Worm (Caenorhabditis elegans) whole organism, L3 larva: ENCODE measurements around the gene W09G10.9.

Source experiments
- R02D3.7 ChIP-seq: fragments of 150-350 bp; optimal IDR thresholded peaks from 2 replicates; lab custom pipeline; 2014; ENCODE audit warnings: missing biosample characterization, missing genetic modification characterization
- ZK546.5 ChIP-seq: sonication (generic microtip); optimal IDR thresholded peaks from 2 replicates; lab custom pipeline; 2017; ENCODE audit warnings: missing biosample characterization, missing genetic modification characterization
- aly-2 ChIP-seq: fragments of 150-350 bp; optimal IDR thresholded peaks from 2 replicates; lab custom pipeline; 2014; ENCODE audit warnings: missing biosample characterization, missing genetic modification characterization
- ama-1 ChIP-seq: fragments of 150-350 bp; optimal IDR thresholded peaks from 2 replicates; lab custom pipeline; 2018
- ceh-16 ChIP-seq: sonication (generic microtip); optimal IDR thresholded peaks from 2 replicates; lab custom pipeline; 2017; ENCODE audit warnings: missing biosample characterization, missing genetic modification characterization
- ceh-28 ChIP-seq: fragments of 150-350 bp; optimal IDR thresholded peaks from 2 replicates; lab custom pipeline; 2014; ENCODE audit warnings: missing biosample characterization, missing genetic modification reagents, missing genetic modification characterization
- ceh-82 ChIP-seq: fragments of 150-350 bp; optimal IDR thresholded peaks from 2 replicates; lab custom pipeline; 2014; ENCODE audit warnings: missing biosample characterization, missing genetic modification characterization
- ceh-9 ChIP-seq: sonication (generic microtip); optimal IDR thresholded peaks from 2 replicates; lab custom pipeline; 2018; ENCODE audit warnings: missing biosample characterization, missing genetic modification characterization
- daf-12 ChIP-seq: fragments of 150-350 bp; optimal IDR thresholded peaks from 2 replicates; lab custom pipeline; 2014; ENCODE audit warnings: missing biosample characterization, missing genetic modification reagents, missing genetic modification characterization
- egl-27 ChIP-seq: sonication (generic microtip); optimal IDR thresholded peaks from 4 replicates; lab custom pipeline; 2017; ENCODE audit warnings: missing biosample characterization, missing genetic modification reagents, missing genetic modification characterization
- egl-5 ChIP-seq: fragments of 150-350 bp; optimal IDR thresholded peaks from 2 replicates; lab custom pipeline; 2017; ENCODE audit warnings: missing biosample characterization, missing genetic modification reagents, missing genetic modification characterization, inconsistent platforms
- elt-1 ChIP-seq: fragments of 150-350 bp; optimal IDR thresholded peaks from 2 replicates; lab custom pipeline; 2014; ENCODE audit warnings: missing biosample characterization, missing genetic modification characterization
- elt-2 ChIP-seq: sonication (generic microtip); optimal IDR thresholded peaks from 2 replicates; lab custom pipeline; 2016; ENCODE audit warnings: missing genetic modification reagents, mild to moderate bottlenecking, missing genetic modification characterization, missing compliant biosample characterization
- elt-3 ChIP-seq, 3 experiments: fragments of 150-350 bp in 1 of 3; sonication (generic microtip) in 2 of 3; optimal IDR thresholded peaks; 2 replicates in 2 of 3; 4 replicates in 1 of 3; lab custom pipeline; 2014 to 2017; ENCODE audit warnings: missing biosample characterization in 3 of 3, missing genetic modification characterization in 3 of 3
- eor-1 ChIP-seq, 2 experiments: fragments of 150-350 bp; optimal IDR thresholded peaks; 2 replicates each; lab custom pipeline; 2014 to 2018; ENCODE audit warnings: missing biosample characterization in 2 of 2, missing genetic modification characterization in 2 of 2
- fkh-10 ChIP-seq: sonication (generic microtip); optimal IDR thresholded peaks from 2 replicates; lab custom pipeline; 2017; ENCODE audit warnings: missing biosample characterization, missing genetic modification reagents, missing genetic modification characterization
- fkh-2 ChIP-seq: fragments of 150-350 bp; optimal IDR thresholded peaks from 2 replicates; lab custom pipeline; 2014; ENCODE audit warnings: missing biosample characterization, missing genetic modification reagents, missing genetic modification characterization
- fos-1 ChIP-seq: fragments of 150-350 bp; optimal IDR thresholded peaks from 2 replicates; lab custom pipeline; 2014; ENCODE audit warnings: missing biosample characterization, missing genetic modification characterization
- hmg-11 ChIP-seq: sonication (generic microtip); optimal IDR thresholded peaks from 2 replicates; lab custom pipeline; 2016; ENCODE audit warnings: missing genetic modification characterization, missing compliant biosample characterization
- jun-1 ChIP-seq: fragments of 150-350 bp; optimal IDR thresholded peaks from 2 replicates; lab custom pipeline; 2014; ENCODE audit warnings: missing biosample characterization, missing genetic modification reagents, missing genetic modification characterization
- lin-15B ChIP-seq: fragments of 150-350 bp; optimal IDR thresholded peaks from 2 replicates; lab custom pipeline; 2014; ENCODE audit warnings: missing biosample characterization, missing genetic modification characterization
- lin-39 ChIP-seq: fragments of 150-350 bp; optimal IDR thresholded peaks from 2 replicates; lab custom pipeline; 2018; ENCODE audit warnings: missing biosample characterization, missing genetic modification reagents, missing genetic modification characterization
- lsy-12 ChIP-seq: sonication (generic microtip); optimal IDR thresholded peaks from 2 replicates; lab custom pipeline; 2016; ENCODE audit warnings: mild to moderate bottlenecking, missing genetic modification characterization, missing compliant biosample characterization
- mdl-1 ChIP-seq: fragments of 150-350 bp; optimal IDR thresholded peaks from 2 replicates; lab custom pipeline; 2014; ENCODE audit warnings: missing biosample characterization, missing genetic modification characterization
- mml-1 ChIP-seq: fragments of 150-350 bp; sonication (generic microtip); optimal IDR thresholded peaks from 3 replicates; lab custom pipeline; 2014; ENCODE audit warnings: missing biosample characterization, missing genetic modification characterization
- nfya-1 ChIP-seq: sonication (generic microtip); optimal IDR thresholded peaks from 2 replicates; lab custom pipeline; 2017; ENCODE audit warnings: missing genetic modification characterization, mild to moderate bottlenecking, missing compliant biosample characterization, antibody characterized with exemption, moderate library complexity; ENCODE audit not compliant: insufficient read depth
- nhr-11 ChIP-seq: fragments of 150-350 bp; optimal IDR thresholded peaks from 2 replicates; lab custom pipeline; 2014; ENCODE audit warnings: missing biosample characterization, missing genetic modification characterization
- nhr-12 ChIP-seq: fragments of 150-350 bp; optimal IDR thresholded peaks from 2 replicates; lab custom pipeline; 2014; ENCODE audit warnings: missing biosample characterization, missing genetic modification characterization
- nhr-23 ChIP-seq: fragments of 150-350 bp; optimal IDR thresholded peaks from 2 replicates; lab custom pipeline; 2014; ENCODE audit warnings: missing biosample characterization, missing genetic modification reagents, missing genetic modification characterization
- nhr-237 ChIP-seq: fragments of 150-350 bp; optimal IDR thresholded peaks from 2 replicates; lab custom pipeline; 2014; ENCODE audit warnings: missing biosample characterization, missing genetic modification characterization
- nhr-25 ChIP-seq: sonication (generic microtip); optimal IDR thresholded peaks from 2 replicates; lab custom pipeline; 2017; ENCODE audit warnings: missing biosample characterization, missing genetic modification characterization
- nhr-28 ChIP-seq: fragments of 150-350 bp; optimal IDR thresholded peaks from 2 replicates; lab custom pipeline; 2014; ENCODE audit warnings: missing biosample characterization, missing genetic modification characterization
- nhr-43 ChIP-seq: sonication (generic microtip); optimal IDR thresholded peaks from 2 replicates; lab custom pipeline; 2016; ENCODE audit warnings: mild to moderate bottlenecking, missing genetic modification characterization, missing compliant biosample characterization; ENCODE audit not compliant: poor library complexity, severe bottlenecking
- nhr-67 ChIP-seq: fragments of 150-350 bp; optimal IDR thresholded peaks from 2 replicates; lab custom pipeline; 2014; ENCODE audit warnings: missing biosample characterization, missing genetic modification characterization
- nhr-76 ChIP-seq: fragments of 150-350 bp; sonication (generic microtip); optimal IDR thresholded peaks from 5 replicates; lab custom pipeline; 2014; ENCODE audit warnings: missing biosample characterization, missing genetic modification characterization
- nhr-77 ChIP-seq: fragments of 150-350 bp; optimal IDR thresholded peaks from 2 replicates; lab custom pipeline; 2014; ENCODE audit warnings: missing biosample characterization, missing genetic modification characterization
- pha-4 ChIP-seq: fragments of 150-350 bp; optimal IDR thresholded peaks from 2 replicates; lab custom pipeline; 2014; ENCODE audit warnings: missing biosample characterization, missing genetic modification reagents, missing genetic modification characterization
- pqm-1 ChIP-seq: fragments of 150-350 bp; optimal IDR thresholded peaks from 2 replicates; lab custom pipeline; 2017; ENCODE audit warnings: missing biosample characterization, missing genetic modification characterization, inconsistent platforms
- sea-2 ChIP-seq: fragments of 150-350 bp; sonication (generic microtip); optimal IDR thresholded peaks from 4 replicates; lab custom pipeline; 2014; ENCODE audit warnings: missing biosample characterization, missing genetic modification reagents, missing genetic modification characterization
- skn-1 ChIP-seq: fragments of 150-350 bp; optimal IDR thresholded peaks from 2 replicates; lab custom pipeline; 2014; ENCODE audit warnings: missing biosample characterization, missing genetic modification characterization
- snpc-4 ChIP-seq: fragments of 150-350 bp; optimal IDR thresholded peaks from 2 replicates; lab custom pipeline; 2014; ENCODE audit warnings: missing biosample characterization, missing genetic modification characterization
- tbx-2 ChIP-seq: sonication (generic microtip); optimal IDR thresholded peaks from 2 replicates; lab custom pipeline; 2016; ENCODE audit warnings: mild to moderate bottlenecking, missing genetic modification characterization, missing compliant biosample characterization
- unc-39 ChIP-seq: sonication (generic microtip); optimal IDR thresholded peaks from 4 replicates; lab custom pipeline; 2017; ENCODE audit warnings: missing biosample characterization, missing genetic modification characterization
- unc-62 ChIP-seq: fragments of 150-350 bp; sonication (generic microtip); optimal IDR thresholded peaks from 4 replicates; lab custom pipeline; 2014; ENCODE audit warnings: missing biosample characterization, missing genetic modification reagents, missing genetic modification characterization
- zag-1 ChIP-seq: fragments of 150-350 bp; optimal IDR thresholded peaks from 2 replicates; lab custom pipeline; 2014; ENCODE audit warnings: missing biosample characterization, missing genetic modification characterization
- ztf-11 ChIP-seq: fragments of 150-350 bp; optimal IDR thresholded peaks from 2 replicates; lab custom pipeline; 2014; ENCODE audit warnings: missing biosample characterization, missing genetic modification characterization
- ztf-4 ChIP-seq: fragments of 150-350 bp; optimal IDR thresholded peaks from 2 replicates; lab custom pipeline; 2014; ENCODE audit warnings: missing biosample characterization, missing genetic modification characterization

W09G10.9 gene

DNA sequence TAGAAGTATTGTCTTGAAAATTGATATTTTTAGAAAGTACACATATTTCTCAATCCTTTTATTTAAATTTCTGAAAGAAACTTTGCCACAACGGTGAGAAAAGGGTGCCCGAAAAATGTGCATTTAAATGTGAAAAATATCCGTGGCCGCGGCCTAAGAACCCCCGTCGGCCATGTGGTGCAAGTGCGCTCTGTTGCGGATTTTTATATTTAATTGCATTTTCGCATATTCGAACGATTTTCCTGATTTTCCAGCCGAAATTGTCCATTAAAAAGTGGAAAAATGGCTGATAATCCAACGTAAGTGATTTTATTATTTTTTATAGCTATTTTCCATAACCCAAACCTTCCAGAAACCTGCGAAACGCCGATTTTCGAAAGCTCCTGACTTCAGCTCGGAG, 39.4 kb upstream of the W09G10.9 start, which contains the start of gene smu-2:
Gene smu-2, plus strand, starts transcription at position 178 of the 400 bp plus-strand sequence.
- TF ChIP-seq mml-1 (tag; lab: Kevin White, UChicago): no peak
- TF ChIP-seq mdl-1: no peak
- no peak for TF ChIP-seq pha-4
- TF ChIP-seq ztf-11 (tag; lab: Kevin White, UChicago): no peak
- TF ChIP-seq skn-1 (tag; lab: Kevin White, UChicago): no peak
- no peak for TF ChIP-seq nhr-237
- TF ChIP-seq egl-27 (tag; lab: Kevin White, UChicago): no peak
- peak; percentile 69 for TF ChIP-seq egl-5 (tag; lab: Kevin White, UChicago)
- peak; percentile 1 for TF ChIP-seq R02D3.7 (tag; lab: Kevin White, UChicago)
- no peak for TF ChIP-seq aly-2 (tag; lab: Kevin White, UChicago)
- TF ChIP-seq nhr-25 (tag; lab: Kevin White, UChicago): peak; percentile 20
- TF ChIP-seq snpc-4 (tag; lab: Kevin White, UChicago): peak; percentile 55
- peak; percentile 11 for TF ChIP-seq elt-2 (tag; lab: Kevin White, UChicago)
- TF ChIP-seq nhr-11 (tag; lab: Kevin White, UChicago): no peak
- TF ChIP-seq daf-12 (tag; lab: Kevin White, UChicago): no peak
- TF ChIP-seq ceh-16 (tag; lab: Kevin White, UChicago): no peak
- TF ChIP-seq lin-39: peak; percentile 59
- TF ChIP-seq fkh-10 (GFP tag; lab: Kevin White, UChicago): peak; percentile 17
- no peak for TF ChIP-seq ama-1 (lab: Kevin White, UChicago)
- no peak for TF ChIP-seq elt-1 (tag; lab: Kevin White, UChicago)
- TF ChIP-seq ztf-4 (tag; lab: Kevin White, UChicago): no peak
- no peak for TF ChIP-seq jun-1 (tag; lab: Kevin White, UChicago)
- TF ChIP-seq unc-39: no peak
- TF ChIP-seq lsy-12: no peak
- TF ChIP-seq ZK546.5 (tag; lab: Kevin White, UChicago): no peak
- no peak for TF ChIP-seq hmg-11 (tag; lab: Kevin White, UChicago)
- no peak for TF ChIP-seq ceh-28 (tag; lab: Kevin White, UChicago)
- TF ChIP-seq tbx-2: no peak
- TF ChIP-seq zag-1 (tag; lab: Kevin White, UChicago): no peak
- no peak for TF ChIP-seq fos-1 (tag; lab: Kevin White, UChicago)
- TF ChIP-seq nfya-1 (tag; lab: Kevin White, UChicago): peak; percentile 55
- TF ChIP-seq pqm-1 (tag; lab: Kevin White, UChicago): no peak
- peak; percentile 17 for TF ChIP-seq nhr-23 (tag; lab: Kevin White, UChicago)
- TF ChIP-seq nhr-43 (tag; lab: Kevin White, UChicago): no peak
- TF ChIP-seq nhr-76 (tag; lab: Kevin White, UChicago): no peak
- TF ChIP-seq ceh-9 (tag; lab: Kevin White, UChicago): no peak
- no peak for TF ChIP-seq nhr-12 (tag; lab: Kevin White, UChicago)
- no peak for TF ChIP-seq unc-62 (GFP tag; lab: Kevin White, UChicago)
- TF ChIP-seq nhr-67 (tag; lab: Kevin White, UChicago): no peak
- TF ChIP-seq fkh-2: no peak
- no peak for TF ChIP-seq eor-1 (tag; optimal IDR thresholded peaks at IDR 0.05; lab: Kevin White, UChicago)
- no peak for TF ChIP-seq nhr-77
- TF ChIP-seq sea-2: no peak
- no peak for TF ChIP-seq elt-3 (tag; optimal IDR thresholded peaks at IDR 0.05; lab: Kevin White, UChicago)
- TF ChIP-seq ceh-82 (tag; lab: Kevin White, UChicago): no peak
- TF ChIP-seq lin-15B (tag; lab: Kevin White, UChicago): peak; percentile 91
- TF ChIP-seq nhr-28: no peak
